Fruit fly (Drosophila melanogaster) whole organism, embryonic: ENCODE measurements around the gene BTBD9.

Experiments used
- Ada2b ChIP-seq: fragments of 200-800 bp; sonication (Bioruptor generic); IDR thresholded peaks from 2 replicates; pipeline ENCODE4 v1.3.6; 2022; ENCODE audit warnings: missing biosample characterization, missing genetic modification characterization
- CG10209 ChIP-seq: fragments of 200-800 bp; sonication (Bioruptor generic); optimal IDR thresholded peaks from 3 replicates; lab custom pipeline; 2017; ENCODE audit warnings: missing biosample characterization, mild to moderate bottlenecking, missing genetic modification characterization, missing genetic modification reagents
- CG11696 ChIP-seq: fragments of 200-800 bp; sonication (Bioruptor generic); IDR thresholded peaks from 2 replicates; pipeline ENCODE4 v1.3.6; 2022; ENCODE audit warnings: missing biosample characterization, missing genetic modification characterization
- CG12104 ChIP-seq: fragments of 200-800 bp; sonication (Bioruptor generic); optimal IDR thresholded peaks from 3 replicates; lab custom pipeline; 2016; ENCODE audit warnings: missing biosample characterization, missing genetic modification characterization
- CG12219 ChIP-seq: fragments of 200-800 bp; sonication (Bioruptor generic); optimal IDR thresholded peaks from 3 replicates; lab custom pipeline; 2018; ENCODE audit warnings: missing biosample characterization, mild to moderate bottlenecking, missing genetic modification characterization
- CG13123 ChIP-seq: fragments of 200-800 bp; sonication (Bioruptor generic); optimal IDR thresholded peaks from 2 replicates; lab custom pipeline; 2016; ENCODE audit warnings: missing biosample characterization, missing genetic modification characterization
- CG14667 ChIP-seq: fragments of 200-800 bp; sonication (Bioruptor generic); IDR thresholded peaks from 2 replicates; pipeline ENCODE4 v1.3.6; 2022; ENCODE audit warnings: missing biosample characterization, missing genetic modification characterization
- CG15479 ChIP-seq: fragments of 200-800 bp; sonication (Bioruptor generic); optimal IDR thresholded peaks from 3 replicates; lab custom pipeline; 2019; ENCODE audit warnings: missing biosample characterization, mild to moderate bottlenecking, missing genetic modification characterization, moderate library complexity
- CG18619 ChIP-seq: fragments of 200-800 bp; sonication (Bioruptor generic); optimal IDR thresholded peaks from 3 replicates; lab custom pipeline; 2017; ENCODE audit warnings: missing biosample characterization, mild to moderate bottlenecking, missing genetic modification characterization
- CG2202 ChIP-seq: fragments of 200-800 bp; sonication (Bioruptor generic); optimal IDR thresholded peaks from 2 replicates; lab custom pipeline; 2018; ENCODE audit warnings: missing biosample characterization, mild to moderate bottlenecking, missing genetic modification characterization
- CG30403 ChIP-seq: fragments of 200-800 bp; sonication (Bioruptor generic); optimal IDR thresholded peaks from 3 replicates; lab custom pipeline; 2016; ENCODE audit warnings: missing biosample characterization, missing genetic modification characterization
- CG33557 ChIP-seq: fragments of 200-800 bp; sonication (Bioruptor generic); optimal IDR thresholded peaks from 2 replicates; lab custom pipeline; 2019; ENCODE audit warnings: missing biosample characterization, mild to moderate bottlenecking, missing genetic modification characterization, moderate library complexity
- CG3407 ChIP-seq: fragments of 200-800 bp; sonication (Bioruptor generic); optimal IDR thresholded peaks from 2 replicates; lab custom pipeline; 2018; ENCODE audit warnings: missing biosample characterization, mild to moderate bottlenecking, missing genetic modification characterization
- CG3995 ChIP-seq: fragments of 200-800 bp; sonication (Bioruptor generic); optimal IDR thresholded peaks from 3 replicates; lab custom pipeline; 2016; ENCODE audit warnings: missing biosample characterization, missing genetic modification characterization
- CG4282 ChIP-seq: fragments of 200-800 bp; sonication (Bioruptor generic); optimal IDR thresholded peaks from 2 replicates; lab custom pipeline; 2016; ENCODE audit warnings: missing biosample characterization, missing genetic modification characterization
- CG4360 ChIP-seq: fragments of 200-800 bp; sonication (Bioruptor generic); IDR thresholded peaks from 2 replicates; pipeline ENCODE4 v1.3.6; 2022; ENCODE audit warnings: missing biosample characterization, missing genetic modification characterization
- CG4404 ChIP-seq: fragments of 200-800 bp; sonication (Bioruptor generic); IDR thresholded peaks from 2 replicates; pipeline ENCODE4 v1.3.6; 2022; ENCODE audit warnings: missing biosample characterization, missing genetic modification characterization
- CG6765 ChIP-seq: fragments of 200-800 bp; sonication (Bioruptor generic); optimal IDR thresholded peaks from 3 replicates; lab custom pipeline; 2017; ENCODE audit warnings: missing biosample characterization, mild to moderate bottlenecking, missing genetic modification characterization
- CG7271 ChIP-seq: fragments of 200-800 bp; sonication (Bioruptor generic); optimal IDR thresholded peaks from 2 replicates; lab custom pipeline; 2018; ENCODE audit warnings: missing biosample characterization, mild to moderate bottlenecking, missing genetic modification characterization, moderate library complexity
- CG8281 ChIP-seq: fragments of 200-800 bp; sonication (Bioruptor generic); optimal IDR thresholded peaks from 2 replicates; lab custom pipeline; 2018; ENCODE audit warnings: missing biosample characterization, mild to moderate bottlenecking, missing genetic modification characterization, moderate library complexity
- CG8478 ChIP-seq: fragments of >200 bp; optimal IDR thresholded peaks from 2 replicates; lab custom pipeline; 2018
- CHES-1-like ChIP-seq: fragments of 200-800 bp; sonication (Bioruptor generic); optimal IDR thresholded peaks from 2 replicates; lab custom pipeline; 2016; ENCODE audit warnings: missing biosample characterization, missing genetic modification characterization
- Camta ChIP-seq: fragments of 200-800 bp; sonication (Bioruptor generic); optimal IDR thresholded peaks from 2 replicates; lab custom pipeline; 2016; ENCODE audit warnings: missing biosample characterization, missing genetic modification characterization
- CrebB ChIP-seq: fragments of 200-800 bp; sonication (Bioruptor generic); optimal IDR thresholded peaks from 3 replicates; lab custom pipeline; 2018; ENCODE audit warnings: missing biosample characterization, mild to moderate bottlenecking, missing genetic modification characterization
- Dad ChIP-seq: fragments of 200-800 bp; sonication (Bioruptor generic); optimal IDR thresholded peaks from 3 replicates; lab custom pipeline; 2016; ENCODE audit warnings: missing biosample characterization, missing genetic modification characterization
- E2f1 ChIP-seq: fragments of 200-800 bp; sonication (Bioruptor generic); IDR thresholded peaks from 2 replicates; pipeline ENCODE4 v1.3.6; 2022; ENCODE audit warnings: missing biosample characterization, missing genetic modification characterization
- Gsc ChIP-seq: fragments of 200-800 bp; sonication (Bioruptor generic); IDR thresholded peaks from 2 replicates; pipeline ENCODE4 v1.3.6; 2022; ENCODE audit warnings: missing biosample characterization, missing genetic modification characterization
- HLH3B ChIP-seq: fragments of 200-800 bp; sonication (Bioruptor generic); IDR thresholded peaks from 2 replicates; pipeline ENCODE4 v1.3.6; 2022; ENCODE audit warnings: missing biosample characterization, missing genetic modification characterization
- Mes4 ChIP-seq: fragments of 200-800 bp; sonication (Bioruptor generic); optimal IDR thresholded peaks from 2 replicates; lab custom pipeline; 2016; ENCODE audit warnings: missing biosample characterization, missing genetic modification characterization
- Oli ChIP-seq: fragments of 200-800 bp; sonication (Bioruptor generic); optimal IDR thresholded peaks from 2 replicates; lab custom pipeline; 2018; ENCODE audit warnings: missing biosample characterization, mild to moderate bottlenecking, missing genetic modification characterization, moderate library complexity
- Scr ChIP-seq: fragments of 200-800 bp; sonication (Bioruptor generic); IDR thresholded peaks from 2 replicates; pipeline ENCODE4 v1.3.6; 2022; ENCODE audit warnings: missing biosample characterization, missing genetic modification characterization; ENCODE audit not compliant: partially characterized antibody
- Side ChIP-seq: fragments of 200-800 bp; sonication (Bioruptor generic); optimal IDR thresholded peaks from 2 replicates; lab custom pipeline; 2016; ENCODE audit warnings: missing biosample characterization, missing genetic modification characterization
- Sry-δ ChIP-seq: fragments of 200-800 bp; sonication (Bioruptor generic); optimal IDR thresholded peaks from 2 replicates; lab custom pipeline; 2016; ENCODE audit warnings: missing biosample characterization, missing genetic modification characterization
- ato ChIP-seq: fragments of 200-800 bp; sonication (Bioruptor generic); IDR thresholded peaks from 2 replicates; pipeline ENCODE4 v1.3.6; 2022; ENCODE audit warnings: missing biosample characterization, missing genetic modification characterization; ENCODE audit not compliant: partially characterized antibody
- bigmax ChIP-seq: fragments of 200-800 bp; sonication (Bioruptor generic); optimal IDR thresholded peaks from 2 replicates; lab custom pipeline; 2018; ENCODE audit warnings: missing biosample characterization, mild to moderate bottlenecking, missing genetic modification characterization
- cato ChIP-seq: fragments of 200-800 bp; sonication (Bioruptor generic); optimal IDR thresholded peaks from 2 replicates; lab custom pipeline; 2016; ENCODE audit warnings: missing biosample characterization, missing genetic modification characterization, borderline replicate concordance
- corto ChIP-seq: fragments of 200-800 bp; sonication (Bioruptor generic); optimal IDR thresholded peaks from 2 replicates; lab custom pipeline; 2016; ENCODE audit warnings: missing biosample characterization, mild to moderate bottlenecking, missing genetic modification characterization, moderate library complexity
- eyg ChIP-seq: fragments of 200-800 bp; sonication (Bioruptor generic); optimal IDR thresholded peaks from 3 replicates; lab custom pipeline; 2016; ENCODE audit warnings: missing biosample characterization, missing genetic modification characterization
- fd64A ChIP-seq: fragments of 200-800 bp; sonication (Bioruptor generic); optimal IDR thresholded peaks from 3 replicates; lab custom pipeline; 2018; ENCODE audit warnings: missing biosample characterization, mild to moderate bottlenecking, missing genetic modification characterization
- klu ChIP-seq: fragments of 200-800 bp; sonication (Bioruptor generic); IDR thresholded peaks from 2 replicates; pipeline ENCODE4 v1.3.6; 2022; ENCODE audit warnings: missing biosample characterization, missing genetic modification characterization
- lab ChIP-seq: fragments of 200-800 bp; sonication (Bioruptor generic); optimal IDR thresholded peaks from 3 replicates; lab custom pipeline; 2017; ENCODE audit warnings: missing biosample characterization, missing genetic modification characterization, mild to moderate bottlenecking, moderate library complexity, missing genetic modification reagents
- mam ChIP-seq: fragments of 200-800 bp; sonication (Bioruptor generic); optimal IDR thresholded peaks from 3 replicates; lab custom pipeline; 2016; ENCODE audit warnings: missing biosample characterization, missing genetic modification characterization
- nerfin-1 ChIP-seq: fragments of 200-800 bp; sonication (Bioruptor generic); optimal IDR thresholded peaks from 3 replicates; lab custom pipeline; 2019; ENCODE audit warnings: missing biosample characterization, mild to moderate bottlenecking, missing genetic modification characterization, moderate library complexity
- ranshi ChIP-seq: fragments of 200-800 bp; sonication (Bioruptor generic); IDR thresholded peaks from 2 replicates; pipeline ENCODE4 v1.3.6; 2022; ENCODE audit warnings: missing biosample characterization, missing genetic modification characterization
- sima ChIP-seq: fragments of 200-800 bp; sonication (Bioruptor generic); optimal IDR thresholded peaks from 2 replicates; lab custom pipeline; 2016; ENCODE audit warnings: missing biosample characterization, missing genetic modification characterization
- slbo ChIP-seq: fragments of 200-800 bp; sonication (Bioruptor generic); IDR thresholded peaks from 2 replicates; pipeline ENCODE4 v1.3.6; 2022; ENCODE audit warnings: missing biosample characterization, missing genetic modification characterization
- stc ChIP-seq: fragments of 200-800 bp; sonication (Bioruptor generic); IDR thresholded peaks from 2 replicates; pipeline ENCODE4 v1.3.6; 2022; ENCODE audit warnings: missing biosample characterization, missing genetic modification characterization
- sug ChIP-seq: fragments of 200-800 bp; optimal IDR thresholded peaks from 2 replicates; lab custom pipeline; 2019; ENCODE audit warnings: missing biosample characterization, mild to moderate bottlenecking, missing genetic modification characterization, moderate library complexity
- trh ChIP-seq: fragments of 200-800 bp; sonication (Bioruptor generic); optimal IDR thresholded peaks from 2 replicates; lab custom pipeline; 2016; ENCODE audit warnings: missing biosample characterization, missing genetic modification characterization
- twi ChIP-seq: fragments of 200-800 bp; optimal IDR thresholded peaks from 2 replicates; lab custom pipeline; 2019; ENCODE audit warnings: missing biosample characterization, mild to moderate bottlenecking, missing genetic modification characterization, moderate library complexity
- tx ChIP-seq: fragments of 200-800 bp; sonication (Bioruptor generic); optimal IDR thresholded peaks from 2 replicates; lab custom pipeline; 2016; ENCODE audit warnings: missing biosample characterization, missing genetic modification characterization
- vvl ChIP-seq: fragments of 200-800 bp; sonication (Bioruptor generic); IDR thresholded peaks from 2 replicates; pipeline ENCODE4 v1.3.6; 2022; ENCODE audit warnings: missing biosample characterization, missing genetic modification characterization

BTBD9 gene

DNA sequence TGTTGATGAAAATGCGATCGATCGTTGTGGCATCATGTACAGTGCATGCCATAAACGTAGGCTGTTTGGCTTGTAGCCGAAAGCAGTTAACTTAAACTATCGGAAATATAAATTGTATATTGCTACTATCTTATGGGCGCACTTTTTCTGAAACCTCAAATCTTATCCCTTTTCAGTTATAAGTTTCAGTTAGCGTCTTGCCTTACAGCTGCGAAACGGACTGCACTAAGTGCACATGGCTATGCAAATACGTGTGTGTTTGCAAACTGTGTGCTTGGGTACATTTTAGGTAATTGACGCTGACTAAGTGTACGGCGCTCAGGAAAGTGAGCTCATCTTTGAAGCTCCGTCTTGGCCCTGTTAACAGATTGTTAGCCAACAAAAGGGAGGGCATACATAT, 7.4 kb downstream of the BTBD9 start (continued):
- TF ChIP-seq HLH3B (GFP tag; lab: Robert Waterston, UW) (peak; percentile 54), tx (GFP tag; lab: Kevin White, UChicago) (no peak), CG14667 (GFP tag; lab: Robert Waterston, UW) (no peak), trh (GFP tag; lab: Kevin White, UChicago) (no peak), Scr (no peak), bigmax (GFP tag; lab: Kevin White, UChicago) (no peak), Side (no peak), lab (GFP tag; lab: Kevin White, UChicago) (peak; percentile 61), Camta (GFP tag; lab: Kevin White, UChicago) (no peak), CG10209 (GFP tag; lab: Kevin White, UChicago) (peak; percentile 32), CG13123 (GFP tag; lab: Kevin White, UChicago) (no peak), CG3407 (GFP tag; lab: Kevin White, UChicago) (peak; percentile 10), CG6765 (GFP tag; lab: Kevin White, UChicago) (peak; percentile 3), Gsc (GFP tag; lab: Robert Waterston, UW) (no peak), Oli (tag; lab: Kevin White, UChicago) (peak; percentile 58), CG30403 (GFP tag; lab: Kevin White, UChicago) (peak; percentile 41), CG4360 (no peak), klu (no peak), sima (GFP tag; lab: Kevin White, UChicago) (no peak), fd64A (no peak), nerfin-1 (tag; lab: Kevin White, UChicago) (no peak), corto (GFP tag; lab: Kevin White, UChicago) (no peak), mam (peak; percentile 13), slbo (GFP tag; lab: Robert Waterston, UW) (peak; percentile 48; the same call in 1 of the 2 replicates), CG4404 (GFP tag; lab: Robert Waterston, UW) (no peak), Dad (GFP tag; lab: Kevin White, UChicago) (no peak), ato (GFP tag; lab: Robert Waterston, UW) (no peak), eyg (GFP tag; lab: Kevin White, UChicago) (no peak), CHES-1-like (no peak), CG12104 (GFP tag; lab: Kevin White, UChicago) (no peak), CG33557 (no peak), twi (no peak), stc (GFP tag; lab: Robert Waterston, UW) (peak; percentile 64; the same call in 1 of the 2 replicates), Sry-δ (no peak), cato (GFP tag; lab: Kevin White, UChicago) (no peak), CG8478 (lab: Kevin White, UChicago) (no peak), Ada2b (GFP tag; lab: Robert Waterston, UW) (peak; percentile 49; the same call in 1 of the 2 replicates), CG11696 (GFP tag; lab: Robert Waterston, UW) (no peak), CG15479 (no peak), Mes4 (GFP tag; lab: Kevin White, UChicago) (no peak), CG18619 (GFP tag; lab: Kevin White, UChicago) (peak; percentile 31), CG7271 (tag; lab: Kevin White, UChicago) (no peak), E2f1 (GFP tag; lab: Robert Waterston, UW) (peak; percentile 52), CrebB (tag; lab: Kevin White, UChicago) (no peak), sug (tag; lab: Kevin White, UChicago) (no peak), CG4282 (GFP tag; lab: Kevin White, UChicago) (no peak), CG8281 (tag; lab: Kevin White, UChicago) (no peak), CG3995 (GFP tag; lab: Kevin White, UChicago) (no peak), CG2202 (tag; lab: Kevin White, UChicago) (no peak), ranshi (GFP tag; lab: Robert Waterston, UW) (0 out of 2 replicates have a peak, but pooled peaks have one; percentile 24), CG12219 (GFP tag; lab: Kevin White, UChicago) (peak; percentile 48), vvl (GFP tag; lab: Robert Waterston, UW) (peak; percentile 51)
